Worm (Caenorhabditis elegans) whole organism, midembryonic: ENCODE results near the gene str-82.

Experiments
- cog-1 ChIP-seq: sonication (generic microtip); optimal IDR thresholded peaks from 2 replicates; lab custom pipeline; 2016; ENCODE audit warnings: missing genetic modification characterization, missing compliant biosample characterization
- flt-1 ChIP-seq: fragments of 200-800 bp; sonication (Bioruptor generic); IDR thresholded peaks from 2 replicates; pipeline ENCODE4 v1.3.6; 2022; ENCODE audit warnings: missing genetic modification characterization, missing compliant biosample characterization
- klf-2 ChIP-seq: fragments of 200-800 bp; sonication (Bioruptor generic); conservative IDR thresholded peaks from 2 replicates; pipeline ENCODE4 v1.3.6; 2022; ENCODE audit warnings: missing genetic modification reagents, missing genetic modification characterization, missing compliant biosample characterization

- TF ChIP-seq flt-1 = no peak
- TF ChIP-seq klf-2 (GFP tag; lab: Robert Waterston, UW) = no peak
- TF ChIP-seq cog-1 = no peak
These were observed 5.5 kb upstream of the str-82 start for ce11 chrV:3968929-3969328.
